Worm (Caenorhabditis elegans) whole organism, early embryonic: ENCODE data around the gene str-238.

ENCODE experiments used
- ama-1 ChIP-seq: fragments of 150-350 bp; optimal IDR thresholded peaks from 2 replicates; lab custom pipeline; 2014
- tbx-11 ChIP-seq: fragments of 200-800 bp; sonication (Bioruptor generic); IDR thresholded peaks from 2 replicates; pipeline ENCODE4 v1.3.6; 2022; ENCODE audit warnings: missing genetic modification characterization, missing compliant biosample characterization

DNA sequence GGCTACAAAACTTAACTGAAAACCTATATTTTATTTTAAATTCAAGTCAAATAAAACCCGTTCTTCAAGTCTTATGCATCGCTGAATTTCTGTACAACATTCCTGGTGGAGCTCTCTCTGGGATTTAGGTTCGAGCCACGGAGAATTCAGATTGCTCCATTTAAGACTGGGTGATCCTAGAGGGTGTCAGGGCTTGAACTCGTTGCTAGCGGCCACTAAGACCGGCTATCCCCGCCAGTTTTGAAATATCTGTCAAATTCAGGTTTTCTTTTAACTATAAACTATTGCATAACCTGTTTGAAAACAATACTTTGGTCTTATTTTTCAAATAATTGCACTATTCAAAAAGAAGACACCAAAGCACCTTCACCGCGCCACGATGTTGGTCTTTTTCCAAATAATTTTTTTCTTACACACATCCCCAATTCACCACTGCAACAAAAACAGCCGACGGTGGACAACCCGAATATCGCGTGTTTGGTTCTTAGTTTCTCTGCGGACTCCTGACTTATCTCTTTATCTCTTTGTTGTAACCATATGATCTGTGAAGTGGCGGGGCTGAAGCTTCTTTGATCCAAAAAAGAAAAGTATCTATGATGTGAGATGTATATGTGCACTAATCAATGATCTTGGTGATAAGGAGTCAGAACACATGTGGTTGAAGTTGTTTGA is 35.9 kb upstream of the str-238 start:
- no peak for TF ChIP-seq tbx-11 (GFP tag; lab: Robert Waterston, UW)
- TF ChIP-seq ama-1 (lab: Kevin White, UChicago): no peak
